Worm (Caenorhabditis elegans) whole organism, late embryonic: Measurements from ENCODE around the gene mccc-2.

Experiments used
- C08G9.2 ChIP-seq: sonication (generic microtip); optimal IDR thresholded peaks from 2 replicates; lab custom pipeline; 2016; ENCODE audit warnings: mild to moderate bottlenecking, missing genetic modification characterization, moderate library complexity, missing compliant biosample characterization
- C38D4.7 ChIP-seq: fragments of 200-800 bp; sonication (Bioruptor generic); optimal IDR thresholded peaks from 2 replicates; lab custom pipeline; 2018; ENCODE audit warnings: mild to moderate bottlenecking, missing genetic modification characterization, moderate library complexity, missing compliant biosample characterization
- F13H6.1 ChIP-seq: sonication (generic microtip); optimal IDR thresholded peaks from 2 replicates; lab custom pipeline; 2016; ENCODE audit warnings: missing genetic modification characterization, missing compliant biosample characterization
- K09A11.1 ChIP-seq: sonication (generic microtip); optimal IDR thresholded peaks from 2 replicates; lab custom pipeline; 2017; ENCODE audit warnings: antibody characterized with exemption, mild to moderate bottlenecking, missing genetic modification characterization, missing compliant biosample characterization; ENCODE audit not compliant: insufficient read depth
- T23F11.4 ChIP-seq: fragments of 200-800 bp; sonication (Bioruptor generic); optimal IDR thresholded peaks from 2 replicates; lab custom pipeline; 2018; ENCODE audit warnings: mild to moderate bottlenecking, missing genetic modification characterization, missing compliant biosample characterization
- Y22D7AL.16 ChIP-seq: sonication (generic microtip); optimal IDR thresholded peaks from 2 replicates; lab custom pipeline; 2016; ENCODE audit warnings: missing genetic modification characterization, missing compliant biosample characterization
- ama-1 ChIP-seq: fragments of 150-350 bp; optimal IDR thresholded peaks from 2 replicates; lab custom pipeline; 2014
- ceh-14 ChIP-seq: sonication (generic microtip); optimal IDR thresholded peaks from 2 replicates; lab custom pipeline; 2016; ENCODE audit warnings: missing genotype, missing genetic modification characterization, missing compliant biosample characterization
- ceh-18 ChIP-seq: sonication (generic microtip); optimal IDR thresholded peaks from 2 replicates; lab custom pipeline; 2016; ENCODE audit warnings: missing genetic modification characterization, missing compliant biosample characterization
- ceh-19 ChIP-seq: fragments of 200-800 bp; sonication (Bioruptor generic); optimal IDR thresholded peaks from 2 replicates; lab custom pipeline; 2018; ENCODE audit warnings: mild to moderate bottlenecking, missing genetic modification characterization, missing compliant biosample characterization
- ceh-24 ChIP-seq: sonication (generic microtip); optimal IDR thresholded peaks from 2 replicates; lab custom pipeline; 2016; ENCODE audit warnings: mild to moderate bottlenecking, missing genetic modification characterization, missing compliant biosample characterization
- ceh-30 ChIP-seq: fragments of 150-350 bp; optimal IDR thresholded peaks from 2 replicates; lab custom pipeline; 2014; ENCODE audit warnings: missing biosample characterization, missing genetic modification characterization
- ceh-31 ChIP-seq: sonication (generic microtip); optimal IDR thresholded peaks from 2 replicates; lab custom pipeline; 2016; ENCODE audit warnings: missing genetic modification characterization, missing compliant biosample characterization
- ceh-34 ChIP-seq: sonication (generic microtip); optimal IDR thresholded peaks from 2 replicates; lab custom pipeline; 2016; ENCODE audit warnings: mild to moderate bottlenecking, missing genetic modification characterization, missing compliant biosample characterization
- ceh-45 ChIP-seq: fragments of 200-800 bp; sonication (Bioruptor generic); IDR thresholded peaks from 2 replicates; pipeline ENCODE4 v1.3.6; 2022; ENCODE audit warnings: missing genetic modification reagents, missing genetic modification characterization, missing compliant biosample characterization
- ceh-48 ChIP-seq: sonication (generic microtip); optimal IDR thresholded peaks from 2 replicates; lab custom pipeline; 2016; ENCODE audit warnings: missing genetic modification characterization, inconsistent platforms, missing compliant biosample characterization
- ceh-6 ChIP-seq: fragments of 200-800 bp; sonication (Bioruptor generic); optimal IDR thresholded peaks from 2 replicates; lab custom pipeline; 2018; ENCODE audit warnings: mild to moderate bottlenecking, missing genetic modification characterization, missing compliant biosample characterization
- ceh-9 ChIP-seq: sonication (generic microtip); optimal IDR thresholded peaks from 2 replicates; lab custom pipeline; 2016; ENCODE audit warnings: mild to moderate bottlenecking, missing genetic modification characterization, inconsistent platforms, missing compliant biosample characterization
- ets-4 ChIP-seq: sonication (generic microtip); optimal IDR thresholded peaks from 2 replicates; lab custom pipeline; 2016; ENCODE audit warnings: missing genetic modification characterization, missing compliant biosample characterization
- fax-1 ChIP-seq: sonication (generic microtip); optimal IDR thresholded peaks from 2 replicates; lab custom pipeline; 2016; ENCODE audit warnings: missing genotype, missing genetic modification characterization, missing compliant biosample characterization
- fkh-10 ChIP-seq: fragments of 150-350 bp; optimal IDR thresholded peaks from 2 replicates; lab custom pipeline; 2014; ENCODE audit warnings: missing biosample characterization, missing genetic modification reagents, missing genetic modification characterization
- fkh-6 ChIP-seq: sonication (generic microtip); optimal IDR thresholded peaks from 2 replicates; lab custom pipeline; 2016; ENCODE audit warnings: missing genetic modification characterization, missing compliant biosample characterization
- hlh-15 ChIP-seq: sonication (generic microtip); optimal IDR thresholded peaks from 2 replicates; lab custom pipeline; 2016; ENCODE audit warnings: missing genetic modification characterization, missing compliant biosample characterization
- hlh-30 ChIP-seq: sonication (generic microtip); optimal IDR thresholded peaks from 2 replicates; lab custom pipeline; 2017; ENCODE audit warnings: antibody characterized with exemption, missing genetic modification characterization, missing compliant biosample characterization; ENCODE audit not compliant: insufficient read depth
- hlh-8 ChIP-seq: sonication (generic microtip); optimal IDR thresholded peaks from 2 replicates; lab custom pipeline; 2016; ENCODE audit warnings: missing genotype, missing genetic modification characterization, missing compliant biosample characterization
- madf-2 ChIP-seq: sonication (generic microtip); optimal IDR thresholded peaks from 2 replicates; lab custom pipeline; 2017; ENCODE audit warnings: missing genetic modification characterization, missing compliant biosample characterization
- mec-3 ChIP-seq: sonication (generic microtip); optimal IDR thresholded peaks from 2 replicates; lab custom pipeline; 2016; ENCODE audit warnings: borderline replicate concordance, missing genetic modification characterization, missing compliant biosample characterization
- nfya-1 ChIP-seq: sonication (generic microtip); optimal IDR thresholded peaks from 2 replicates; lab custom pipeline; 2017; ENCODE audit warnings: missing genetic modification characterization, mild to moderate bottlenecking, missing compliant biosample characterization, antibody characterized with exemption, moderate library complexity
- nhr-232 ChIP-seq: sonication (generic microtip); optimal IDR thresholded peaks from 2 replicates; lab custom pipeline; 2016; ENCODE audit warnings: missing genetic modification characterization, missing compliant biosample characterization
- odd-2 ChIP-seq: sonication (generic microtip); optimal IDR thresholded peaks from 2 replicates; lab custom pipeline; 2017; ENCODE audit warnings: antibody characterized with exemption, mild to moderate bottlenecking, missing genetic modification characterization, missing compliant biosample characterization
- pat-9 ChIP-seq: fragments of 200-800 bp; sonication (Bioruptor generic); optimal IDR thresholded peaks from 2 replicates; lab custom pipeline; 2018; ENCODE audit warnings: mild to moderate bottlenecking, missing genetic modification characterization, moderate library complexity, missing compliant biosample characterization
- pax-1 ChIP-seq: fragments of 150-350 bp; optimal IDR thresholded peaks from 2 replicates; lab custom pipeline; 2014; ENCODE audit warnings: missing biosample characterization, missing genetic modification characterization
- pha-2 ChIP-seq: sonication (generic microtip); optimal IDR thresholded peaks from 2 replicates; lab custom pipeline; 2017; ENCODE audit warnings: mild to moderate bottlenecking, missing genetic modification characterization, missing compliant biosample characterization
- pha-4 ChIP-seq: fragments of 150-350 bp; optimal IDR thresholded peaks from 2 replicates; lab custom pipeline; 2018; ENCODE audit warnings: missing biosample characterization, missing genetic modification reagents, missing genetic modification characterization
- pros-1 ChIP-seq: fragments of 150-350 bp; optimal IDR thresholded peaks from 2 replicates; lab custom pipeline; 2014; ENCODE audit warnings: missing biosample characterization, missing genetic modification reagents, missing genetic modification characterization
- rnt-1 ChIP-seq: sonication (generic microtip); optimal IDR thresholded peaks from 2 replicates; lab custom pipeline; 2016; ENCODE audit warnings: missing genetic modification characterization, missing compliant biosample characterization
- sox-4 ChIP-seq: sonication (generic microtip); optimal IDR thresholded peaks from 2 replicates; lab custom pipeline; 2017; ENCODE audit warnings: mild to moderate bottlenecking, missing genetic modification characterization, inconsistent platforms, missing compliant biosample characterization
- tbx-2 ChIP-seq: sonication (generic microtip); optimal IDR thresholded peaks from 2 replicates; lab custom pipeline; 2016; ENCODE audit warnings: missing genetic modification characterization, missing compliant biosample characterization
- ttx-3 ChIP-seq: sonication (generic microtip); optimal IDR thresholded peaks from 2 replicates; lab custom pipeline; 2016; ENCODE audit warnings: missing genetic modification reagents, missing genetic modification characterization, missing compliant biosample characterization
- unc-42 ChIP-seq: sonication (generic microtip); optimal IDR thresholded peaks from 2 replicates; lab custom pipeline; 2016; ENCODE audit warnings: missing genotype, missing genetic modification characterization, missing compliant biosample characterization
- unc-55 ChIP-seq: sonication (generic microtip); optimal IDR thresholded peaks from 2 replicates; lab custom pipeline; 2017; ENCODE audit warnings: missing biosample characterization, missing genetic modification reagents, missing genetic modification characterization
- zip-5 ChIP-seq: sonication (generic microtip); optimal IDR thresholded peaks from 2 replicates; lab custom pipeline; 2016; ENCODE audit warnings: missing genetic modification characterization, missing compliant biosample characterization

mccc-2 gene

DNA sequence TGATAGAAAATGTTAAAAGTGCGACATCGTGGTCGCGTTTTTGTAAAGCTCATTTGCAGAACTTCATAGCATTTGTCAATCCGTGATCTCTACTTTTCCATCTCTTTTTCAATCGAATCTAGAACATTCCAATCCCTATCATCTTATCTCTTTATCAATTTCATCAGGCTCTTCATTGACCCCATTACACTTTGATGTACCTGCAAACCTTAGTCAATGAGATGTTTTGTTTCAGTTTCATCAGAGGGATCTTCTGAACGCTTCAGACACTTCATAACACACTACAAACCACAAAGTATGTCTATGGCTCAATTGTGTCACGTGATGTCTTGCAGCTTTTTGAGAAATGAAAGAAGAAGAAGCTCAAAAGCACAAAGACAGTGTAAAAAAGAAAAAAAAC lies 6.1 kb downstream of the mccc-2 start:
- TF ChIP-seq hlh-30 (tag; lab: Kevin White, UChicago) (peak; percentile 34), unc-55 (GFP tag; lab: Kevin White, UChicago) (peak; percentile 2), ceh-18 (tag; lab: Kevin White, UChicago) (peak; percentile 44), rnt-1 (tag; lab: Kevin White, UChicago) (peak; percentile 75), ceh-14 (tag; lab: Kevin White, UChicago) (no peak), ceh-30 (tag; lab: Kevin White, UChicago) (no peak)

DNA sequence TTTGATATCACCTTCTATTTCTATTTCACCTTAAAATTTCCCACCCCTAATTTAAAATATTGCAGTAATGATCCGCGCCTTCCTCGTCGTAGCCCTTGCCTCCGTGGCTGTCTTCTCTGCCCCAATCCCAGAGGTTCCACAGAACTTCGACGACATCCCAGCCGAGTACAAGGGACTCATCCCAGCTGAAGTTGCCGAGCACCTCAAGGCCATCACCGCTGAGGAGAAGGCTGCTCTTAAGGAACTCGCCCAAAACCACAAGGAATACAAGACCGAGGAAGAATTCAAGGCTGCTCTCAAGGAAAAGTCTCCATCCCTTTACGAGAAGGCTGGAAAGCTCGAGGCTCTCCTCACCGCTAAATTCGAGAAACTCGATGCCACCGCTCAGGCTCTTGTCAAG lies 7.4 kb downstream of the mccc-2 start, which contains the start of gene far-2:
Gene far-2, plus strand, starts transcription at position 66 of the 400 bp plus-strand sequence.
- no peak for TF ChIP-seq zip-5 (tag; lab: Kevin White, UChicago)
- TF ChIP-seq ets-4 (tag; lab: Kevin White, UChicago), result no peak
- TF ChIP-seq fkh-10, result no peak
- no peak for TF ChIP-seq T23F11.4 (GFP tag; lab: Kevin White, UChicago)
- no peak for TF ChIP-seq pax-1
- TF ChIP-seq ceh-19, result no peak
- no peak for TF ChIP-seq ceh-34 (tag; lab: Kevin White, UChicago)
- TF ChIP-seq pha-2, result no peak
- TF ChIP-seq ceh-31 (tag; lab: Kevin White, UChicago), result no peak
- TF ChIP-seq mec-3 (tag; lab: Kevin White, UChicago), result no peak
- TF ChIP-seq sox-4 (tag; lab: Kevin White, UChicago), result no peak

DNA sequence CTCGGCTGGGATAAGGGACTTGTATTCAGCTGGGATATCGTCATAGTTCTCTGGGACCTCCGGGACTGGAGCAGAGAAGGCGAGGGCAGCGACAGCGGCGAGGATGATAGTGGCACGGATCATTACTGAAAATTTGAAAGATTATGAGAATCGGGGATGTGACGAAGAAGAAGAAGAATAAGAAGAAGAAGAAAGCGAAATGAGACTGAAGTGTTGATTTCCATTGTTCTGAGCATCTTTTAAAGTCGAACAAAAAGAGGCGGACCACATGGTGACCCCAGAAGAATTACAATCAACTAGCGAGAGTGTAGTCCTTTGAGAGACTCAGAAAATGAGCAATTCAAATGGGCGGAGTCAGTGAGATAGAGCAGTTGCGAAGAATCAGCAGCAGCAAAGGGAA lies 8.1 kb downstream of the mccc-2 start, which contains the start of gene far-1:
Gene far-1, minus strand, starts transcription at position 125 of the 400 bp plus-strand sequence.
- TF ChIP-seq Y22D7AL.16 (tag; lab: Kevin White, UChicago) (no peak), C08G9.2 (peak; percentile 11), pat-9 (tag; lab: Kevin White, UChicago) (no peak), ceh-48 (tag; lab: Kevin White, UChicago) (no peak), ttx-3 (tag; lab: Kevin White, UChicago) (no peak), ceh-30 (tag; lab: Kevin White, UChicago) (no peak), ceh-19 (no peak), tbx-2 (tag; lab: Kevin White, UChicago) (no peak), pros-1 (tag; lab: Kevin White, UChicago) (no peak), fax-1 (tag; lab: Kevin White, UChicago) (no peak), pax-1 (no peak), ceh-34 (tag; lab: Kevin White, UChicago) (no peak), pha-2 (no peak), zip-5 (tag; lab: Kevin White, UChicago) (no peak), ceh-18 (tag; lab: Kevin White, UChicago) (peak; percentile 10), unc-55 (GFP tag; lab: Kevin White, UChicago) (no peak), ceh-31 (tag; lab: Kevin White, UChicago) (no peak), ceh-9 (no peak), madf-2 (tag; lab: Kevin White, UChicago) (no peak), ceh-24 (tag; lab: Kevin White, UChicago) (no peak), ama-1 (peak; percentile 74), K09A11.1 (tag; lab: Kevin White, UChicago) (no peak), fkh-6 (tag; lab: Kevin White, UChicago) (no peak), mec-3 (tag; lab: Kevin White, UChicago) (no peak), unc-42 (tag; lab: Kevin White, UChicago) (no peak), odd-2 (tag; lab: Kevin White, UChicago) (no peak), pha-4 (tag; lab: Kevin White, UChicago) (no peak), nhr-232 (tag; lab: Kevin White, UChicago) (no peak), hlh-15 (no peak), hlh-8 (peak; percentile 41), ceh-45 (no peak), F13H6.1 (tag; lab: Kevin White, UChicago) (no peak), ceh-6 (GFP tag; lab: Kevin White, UChicago) (no peak), nfya-1 (tag; lab: Kevin White, UChicago) (peak; percentile 23), C38D4.7 (GFP tag; lab: Kevin White, UChicago) (no peak)
- TF ChIP-seq, all 69 proteins: peak for 5
